Fruit fly (Drosophila melanogaster) whole organism, embryonic: ENCODE results near the gene CG16985.

Experiments used
- Atf6 ChIP-seq: fragments of 200-800 bp; sonication (Bioruptor generic); IDR thresholded peaks from 2 replicates; pipeline ENCODE4 v1.3.6; 2022; ENCODE audit warnings: missing biosample characterization, missing genetic modification characterization
- Bteb2 ChIP-seq: fragments of 200-800 bp; sonication (Bioruptor generic); optimal IDR thresholded peaks from 2 replicates; lab custom pipeline; 2016; ENCODE audit warnings: missing biosample characterization, missing genetic modification characterization
- CG10274 ChIP-seq: fragments of 200-800 bp; sonication (Bioruptor generic); optimal IDR thresholded peaks from 3 replicates; lab custom pipeline; 2017; ENCODE audit warnings: missing biosample characterization, mild to moderate bottlenecking, missing genetic modification characterization
- CG10654 ChIP-seq: fragments of 200-800 bp; sonication (Bioruptor generic); optimal IDR thresholded peaks from 2 replicates; lab custom pipeline; 2016; ENCODE audit warnings: missing biosample characterization, missing genetic modification characterization
- CG10959 ChIP-seq: fragments of 200-800 bp; sonication (Bioruptor generic); IDR thresholded peaks from 2 replicates; pipeline ENCODE4 v1.3.6; 2022; ENCODE audit warnings: missing biosample characterization, missing genetic modification characterization
- CG11398 ChIP-seq: fragments of 200-800 bp; sonication (Bioruptor generic); optimal IDR thresholded peaks from 2 replicates; lab custom pipeline; 2016; ENCODE audit warnings: missing biosample characterization, missing genetic modification characterization
- CG12071 ChIP-seq: fragments of 200-800 bp; sonication (Bioruptor generic); optimal IDR thresholded peaks from 3 replicates; lab custom pipeline; 2018; ENCODE audit warnings: missing biosample characterization, mild to moderate bottlenecking, missing genetic modification characterization
- CG1233 ChIP-seq: fragments of 200-800 bp; sonication (Bioruptor generic); optimal IDR thresholded peaks from 4 replicates; lab custom pipeline; 2018; ENCODE audit warnings: missing biosample characterization, mild to moderate bottlenecking, missing genetic modification characterization
- CG12659 ChIP-seq: fragments of 200-800 bp; sonication (Bioruptor generic); optimal IDR thresholded peaks from 3 replicates; lab custom pipeline; 2017; ENCODE audit warnings: mild to moderate bottlenecking, missing biosample characterization, missing genetic modification reagents, missing genetic modification characterization
- CG13287 ChIP-seq: fragments of 200-800 bp; sonication (Bioruptor generic); IDR thresholded peaks from 2 replicates; pipeline ENCODE4 v1.3.6; 2022; ENCODE audit warnings: missing biosample characterization, missing genetic modification characterization; ENCODE audit not compliant: partially characterized antibody
- CG14710 ChIP-seq: fragments of 200-800 bp; sonication (Bioruptor generic); optimal IDR thresholded peaks from 3 replicates; lab custom pipeline; 2019; ENCODE audit warnings: missing biosample characterization, mild to moderate bottlenecking, missing genetic modification characterization, moderate library complexity
- CG18476 ChIP-seq: fragments of 200-800 bp; sonication (Bioruptor generic); optimal IDR thresholded peaks from 2 replicates; lab custom pipeline; 2016; ENCODE audit warnings: missing biosample characterization, mild to moderate bottlenecking, missing genetic modification characterization
- CG31388 ChIP-seq: fragments of 200-800 bp; sonication (Bioruptor generic); optimal IDR thresholded peaks from 2 replicates; lab custom pipeline; 2016; ENCODE audit warnings: missing biosample characterization, missing genetic modification characterization
- CG32532 ChIP-seq: fragments of 200-800 bp; sonication (Bioruptor generic); IDR thresholded peaks from 2 replicates; pipeline ENCODE4 v1.3.6; 2022; ENCODE audit warnings: missing biosample characterization, missing genetic modification characterization
- CG4404 ChIP-seq: fragments of 200-800 bp; sonication (Bioruptor generic); IDR thresholded peaks from 2 replicates; pipeline ENCODE4 v1.3.6; 2022; ENCODE audit warnings: missing biosample characterization, missing genetic modification characterization
- CG6689 ChIP-seq: fragments of 200-800 bp; sonication (Bioruptor generic); IDR thresholded peaks from 2 replicates; pipeline ENCODE4 v1.3.6; 2022; ENCODE audit warnings: missing biosample characterization, missing genetic modification characterization
- CG7372 ChIP-seq: fragments of 200-800 bp; sonication (Bioruptor generic); IDR thresholded peaks from 2 replicates; pipeline ENCODE4 v1.3.6; 2022; ENCODE audit warnings: missing biosample characterization, missing genetic modification characterization
- Camta ChIP-seq: fragments of 200-800 bp; sonication (Bioruptor generic); optimal IDR thresholded peaks from 2 replicates; lab custom pipeline; 2016; ENCODE audit warnings: missing biosample characterization, missing genetic modification characterization
- Chrac-16 ChIP-seq: fragments of 200-800 bp; sonication (Bioruptor generic); optimal IDR thresholded peaks from 3 replicates; lab custom pipeline; 2016; ENCODE audit warnings: missing biosample characterization, missing genetic modification characterization
- CoRest ChIP-seq: fragments of 200-800 bp; sonication (Bioruptor generic); optimal IDR thresholded peaks from 3 replicates; lab custom pipeline; 2018; ENCODE audit warnings: missing biosample characterization, mild to moderate bottlenecking, missing genetic modification characterization, moderate library complexity
- Dfd ChIP-seq, 2 experiments: fragments of >200 bp; optimal IDR thresholded peaks; 2 replicates each; lab custom pipeline; 2017; ENCODE audit warnings: missing biosample characterization in 2 of 2, missing genetic modification characterization in 2 of 2
- E2f1 ChIP-seq: fragments of 200-800 bp; sonication (Bioruptor generic); IDR thresholded peaks from 2 replicates; pipeline ENCODE4 v1.3.6; 2022; ENCODE audit warnings: missing biosample characterization, missing genetic modification characterization
- ERR ChIP-seq: fragments of 200-800 bp; sonication (Bioruptor generic); optimal IDR thresholded peaks from 2 replicates; lab custom pipeline; 2016; ENCODE audit warnings: missing biosample characterization, missing genetic modification characterization
- H15 ChIP-seq: fragments of 200-800 bp; sonication (Bioruptor generic); IDR thresholded peaks from 3 replicates; pipeline ENCODE4 v1.3.6; 2022; ENCODE audit warnings: missing biosample characterization, missing genetic modification characterization
- Hr51 ChIP-seq, 2 experiments: fragments of 200-800 bp; sonication (Bioruptor generic); optimal IDR thresholded peaks; 2 replicates in 1 of 2; 3 replicates in 1 of 2; lab custom pipeline; 2016 to 2018; ENCODE audit warnings: missing biosample characterization in 2 of 2, missing genetic modification characterization in 2 of 2, mild to moderate bottlenecking in 1 of 2, moderate library complexity in 1 of 2
- MTF-1 ChIP-seq: fragments of 200-800 bp; sonication (Bioruptor generic); optimal IDR thresholded peaks from 2 replicates; lab custom pipeline; 2018; ENCODE audit warnings: missing biosample characterization, mild to moderate bottlenecking, missing genetic modification characterization, borderline replicate concordance
- Nf-YB ChIP-seq: fragments of 200-800 bp; sonication (Bioruptor generic); optimal IDR thresholded peaks from 3 replicates; lab custom pipeline; 2019; ENCODE audit warnings: missing biosample characterization, mild to moderate bottlenecking, missing genetic modification characterization, moderate library complexity
- Nf-YC ChIP-seq: fragments of 200-800 bp; optimal IDR thresholded peaks from 3 replicates; lab custom pipeline; 2019; ENCODE audit warnings: missing biosample characterization, mild to moderate bottlenecking, missing genetic modification characterization, moderate library complexity
- Oli ChIP-seq: fragments of 200-800 bp; sonication (Bioruptor generic); optimal IDR thresholded peaks from 2 replicates; lab custom pipeline; 2018; ENCODE audit warnings: missing biosample characterization, mild to moderate bottlenecking, missing genetic modification characterization, moderate library complexity
- Ptx1 ChIP-seq: fragments of 200-800 bp; sonication (Bioruptor generic); IDR thresholded peaks from 2 replicates; pipeline ENCODE4 v1.3.6; 2022; ENCODE audit warnings: missing biosample characterization, missing genetic modification characterization
- Sin3A ChIP-seq: fragments of >200 bp; optimal IDR thresholded peaks from 2 replicates; lab custom pipeline; 2018
- Sry-β ChIP-seq: fragments of 200-800 bp; sonication (Bioruptor generic); optimal IDR thresholded peaks from 2 replicates; lab custom pipeline; 2018; ENCODE audit warnings: missing biosample characterization, mild to moderate bottlenecking, missing genetic modification characterization, moderate library complexity
- Tbp ChIP-seq: fragments of >200 bp; optimal IDR thresholded peaks from 2 replicates; lab custom pipeline; 2018; ENCODE audit warnings: missing biosample characterization, missing genetic modification characterization
- az2 ChIP-seq: fragments of 200-800 bp; sonication (Bioruptor generic); optimal IDR thresholded peaks from 3 replicates; lab custom pipeline; 2016; ENCODE audit warnings: missing biosample characterization, missing genetic modification characterization
- ci ChIP-seq: fragments of 200-800 bp; sonication (Bioruptor generic); IDR thresholded peaks from 3 replicates; pipeline ENCODE4 v1.3.6; 2022; ENCODE audit warnings: missing biosample characterization, missing genetic modification characterization
- dan ChIP-seq: fragments of 200-800 bp; sonication (Bioruptor generic); IDR thresholded peaks from 2 replicates; pipeline ENCODE4 v1.3.6; 2022; ENCODE audit warnings: missing biosample characterization, missing genetic modification characterization
- esg ChIP-seq: fragments of 200-800 bp; sonication (Bioruptor generic); conservative IDR thresholded peaks from 2 replicates; pipeline ENCODE4 v1.3.6; 2022; ENCODE audit warnings: missing biosample characterization, missing genetic modification characterization
- eve ChIP-seq, 2 experiments: fragments of >200 bp; optimal IDR thresholded peaks; 2 replicates each; lab custom pipeline; 2017; ENCODE audit warnings: missing biosample characterization in 2 of 2, missing genetic modification characterization in 2 of 2
- eyg ChIP-seq: fragments of 200-800 bp; sonication (Bioruptor generic); optimal IDR thresholded peaks from 3 replicates; lab custom pipeline; 2016; ENCODE audit warnings: missing biosample characterization, missing genetic modification characterization
- fd102C ChIP-seq: fragments of 200-800 bp; sonication (Bioruptor generic); optimal IDR thresholded peaks from 2 replicates; lab custom pipeline; 2018; ENCODE audit warnings: missing biosample characterization, mild to moderate bottlenecking, missing genetic modification characterization, moderate library complexity
- fu2 ChIP-seq: fragments of 200-800 bp; sonication (Bioruptor generic); optimal IDR thresholded peaks from 2 replicates; lab custom pipeline; 2016; ENCODE audit warnings: missing biosample characterization, missing genetic modification characterization
- gce ChIP-seq: fragments of 200-800 bp; sonication (Bioruptor generic); IDR thresholded peaks from 3 replicates; pipeline ENCODE4 v1.3.6; 2022; ENCODE audit warnings: missing biosample characterization, missing genetic modification characterization
- gcm2 ChIP-seq: fragments of 200-800 bp; sonication (Bioruptor generic); optimal IDR thresholded peaks from 2 replicates; lab custom pipeline; 2016; ENCODE audit warnings: missing biosample characterization, missing genetic modification characterization
- insv ChIP-seq, 2 experiments: fragments of 200-800 bp; sonication (Bioruptor generic); optimal IDR thresholded peaks; 3 replicates each; lab custom pipeline; 2016 to 2018; ENCODE audit warnings: missing biosample characterization in 2 of 2, missing genetic modification characterization in 2 of 2
- kay ChIP-seq: fragments of 200-800 bp; sonication (Bioruptor generic); optimal IDR thresholded peaks from 2 replicates; lab custom pipeline; 2016; ENCODE audit warnings: missing biosample characterization, missing genetic modification characterization
- lbe ChIP-seq: fragments of 200-800 bp; sonication (Bioruptor generic); optimal IDR thresholded peaks from 2 replicates; lab custom pipeline; 2016; ENCODE audit warnings: missing biosample characterization, mild to moderate bottlenecking, missing genetic modification characterization
- pros ChIP-seq: fragments of 200-800 bp; sonication (Bioruptor generic); optimal IDR thresholded peaks from 3 replicates; lab custom pipeline; 2019; ENCODE audit warnings: missing biosample characterization, mild to moderate bottlenecking, missing genetic modification characterization, moderate library complexity
- pum ChIP-seq: fragments of 200-800 bp; sonication (Bioruptor generic); optimal IDR thresholded peaks from 2 replicates; lab custom pipeline; 2016; ENCODE audit warnings: missing biosample characterization, missing genetic modification characterization
- slp2 ChIP-seq: fragments of 200-800 bp; sonication (Bioruptor generic); optimal IDR thresholded peaks from 2 replicates; lab custom pipeline; 2016; ENCODE audit warnings: missing biosample characterization, missing genetic modification characterization
- tgo ChIP-seq: fragments of 200-800 bp; sonication (Bioruptor generic); IDR thresholded peaks from 3 replicates; pipeline ENCODE4 v1.3.6; 2022; ENCODE audit warnings: missing biosample characterization, missing genetic modification characterization
- tup ChIP-seq: fragments of 200-800 bp; sonication (Bioruptor generic); optimal IDR thresholded peaks from 2 replicates; lab custom pipeline; 2016; ENCODE audit warnings: missing biosample characterization, mild to moderate bottlenecking, missing genetic modification characterization, moderate library complexity

The CG16985 gene

DNA sequence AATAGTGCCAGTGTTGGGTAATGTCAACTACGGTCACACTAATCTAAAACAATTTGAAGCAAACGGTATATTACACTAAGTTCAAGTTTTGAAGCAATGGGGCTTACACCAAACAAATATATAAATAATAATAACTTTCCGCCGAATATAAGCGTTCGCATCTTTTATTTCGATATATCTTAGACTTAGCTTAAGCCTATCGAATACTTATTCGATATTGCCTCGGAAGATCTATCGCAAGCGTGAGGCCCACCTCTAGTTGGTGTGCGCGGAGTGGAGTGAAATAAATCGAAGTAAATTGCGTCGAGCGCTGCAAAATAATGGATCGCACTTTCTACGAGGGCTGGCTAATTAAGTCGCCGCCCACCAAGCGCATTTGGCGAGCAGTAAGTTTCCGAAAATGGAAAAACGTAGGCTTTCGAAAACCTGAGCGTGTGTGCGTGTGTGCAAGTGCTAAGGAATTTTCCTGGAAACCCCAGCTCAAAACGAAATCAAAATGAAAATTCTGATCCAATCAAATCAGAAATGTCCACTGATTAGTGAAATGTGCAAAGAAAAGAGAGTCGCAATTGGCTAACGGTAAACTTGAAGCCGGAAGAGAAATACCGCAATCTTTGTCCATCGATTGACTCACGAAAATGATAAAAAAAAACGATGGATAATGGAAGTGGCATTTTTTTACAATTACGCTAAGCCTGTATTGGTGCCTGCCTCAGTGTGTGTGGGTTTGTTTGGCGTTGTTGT, 9.8 kb upstream of the CG16985 start, which contains the start of gene dos (continued):
- TF ChIP-seq tgo, result no peak
- TF ChIP-seq Bteb2 (GFP tag; lab: Kevin White, UChicago), result no peak
- peak; percentile 48; the same call in 1 of the 2 replicates for TF ChIP-seq CG32532 (GFP tag; lab: Robert Waterston, UW)
- TF ChIP-seq CG4404, result no peak
- no peak for TF ChIP-seq CG31388 (GFP tag; lab: Kevin White, UChicago)
- TF ChIP-seq pros, result no peak
- TF ChIP-seq Tbp (GFP tag; lab: Kevin White, UChicago), result no peak
- TF ChIP-seq fd102C, result no peak
- TF ChIP-seq MTF-1, result no peak
- peak; percentile 77 for TF ChIP-seq lbe
- peak; percentile 32 to 54 for TF ChIP-seq Hr51 (GFP tag; optimal IDR thresholded peaks at IDR 0.05; lab: Kevin White, UChicago)
- TF ChIP-seq eyg (GFP tag; lab: Kevin White, UChicago), result no peak
- TF ChIP-seq CG7372 (GFP tag; lab: Robert Waterston, UW), result no peak
- peak; percentile 44 for TF ChIP-seq CG10654 (GFP tag; lab: Kevin White, UChicago)
- peak in 1 of 2 experiments; percentile 67 for TF ChIP-seq insv (GFP tag; optimal IDR thresholded peaks at IDR 0.05; lab: Kevin White, UChicago)
- TF ChIP-seq ERR (GFP tag; lab: Kevin White, UChicago), result no peak
- no peak for TF ChIP-seq fu2 (GFP tag; lab: Kevin White, UChicago)
- no peak for TF ChIP-seq slp2 (GFP tag; lab: Kevin White, UChicago)
- TF ChIP-seq CG12659, result peak; percentile 87
- peak; percentile 52 for TF ChIP-seq CoRest (tag; lab: Kevin White, UChicago)
- TF ChIP-seq gcm2 (GFP tag; lab: Kevin White, UChicago), result peak; percentile 28
- no peak for TF ChIP-seq Oli (tag; lab: Kevin White, UChicago)
- no peak for TF ChIP-seq CG6689 (GFP tag; lab: Robert Waterston, UW)
- TF ChIP-seq Nf-YC (tag; lab: Kevin White, UChicago), result peak; percentile 70
- peak; percentile 44 for TF ChIP-seq Chrac-16 (GFP tag; lab: Kevin White, UChicago)
- no peak for TF ChIP-seq Dfd (GFP tag; optimal IDR thresholded peaks at IDR 0.05; lab: Kevin White, UChicago)
- TF ChIP-seq CG14710 (tag; lab: Kevin White, UChicago), result peak; percentile 86
- TF ChIP-seq CG10274, result no peak
- no peak for TF ChIP-seq E2f1
- no peak for TF ChIP-seq CG1233 (GFP tag; lab: Kevin White, UChicago)
- 0 out of 3 replicates have a peak, but pooled peaks have one; percentile 38 for TF ChIP-seq gce (GFP tag; lab: Robert Waterston, UW)
- no peak for TF ChIP-seq CG12071 (GFP tag; lab: Kevin White, UChicago)
- peak; percentile 32 for TF ChIP-seq az2
- TF ChIP-seq Ptx1, result no peak
- TF ChIP-seq Camta, result no peak
- peak; percentile 28 for TF ChIP-seq Sry-β (GFP tag; lab: Kevin White, UChicago)
- no peak for TF ChIP-seq eve (GFP tag; optimal IDR thresholded peaks at IDR 0.05; lab: Kevin White, UChicago)
- peak; percentile 51; the same call in 1 of the 3 replicates for TF ChIP-seq ci
- TF ChIP-seq CG11398, result no peak
- TF ChIP-seq Atf6, result no peak
- peak; percentile 19 for TF ChIP-seq Sin3A
- peak; percentile 11 for TF ChIP-seq tup
- no peak for TF ChIP-seq CG10959
- TF ChIP-seq esg (GFP tag; lab: Robert Waterston, UW), result no peak
- peak; percentile 85 for TF ChIP-seq CG13287
- TF ChIP-seq CG18476, result peak; percentile 66
- TF ChIP-seq H15 (GFP tag; lab: Robert Waterston, UW), result 0 out of 3 replicates have a peak, but pooled peaks have one; percentile 21
- TF ChIP-seq kay (GFP tag; lab: Kevin White, UChicago), result no peak
- TF ChIP-seq pum, result no peak
- TF ChIP-seq dan (GFP tag; lab: Robert Waterston, UW), result no peak
- peak; percentile 3 for TF ChIP-seq Nf-YB (GFP tag; lab: Kevin White, UChicago)
